Fruit fly (Drosophila melanogaster) whole organism, embryonic: Measurements from ENCODE around the gene Yif1.

ENCODE experiments used
- CG13775 ChIP-seq: fragments of 200-800 bp; sonication (Bioruptor generic); optimal IDR thresholded peaks from 3 replicates; lab custom pipeline; 2017; ENCODE audit warnings: missing biosample characterization, mild to moderate bottlenecking, missing genetic modification characterization
- CG18011 ChIP-seq: fragments of 200-800 bp; sonication (Bioruptor generic); optimal IDR thresholded peaks from 2 replicates; lab custom pipeline; 2017; ENCODE audit warnings: missing biosample characterization, missing genetic modification characterization, mild to moderate bottlenecking, moderate library complexity, missing genotype
- CG8944 ChIP-seq: fragments of 200-800 bp; sonication (Bioruptor generic); optimal IDR thresholded peaks from 3 replicates; lab custom pipeline; 2016; ENCODE audit warnings: missing biosample characterization, missing genetic modification characterization
- Ets65A ChIP-seq: fragments of 200-800 bp; sonication (Bioruptor generic); peaks from one replicate; lab custom pipeline; 2016; ENCODE audit warnings: missing biosample characterization, missing genetic modification characterization
- Hr39 ChIP-seq: fragments of >200 bp; optimal IDR thresholded peaks from 2 replicates; lab custom pipeline; 2017
- NK7.1 ChIP-seq: fragments of 200-800 bp; sonication (Bioruptor generic); optimal IDR thresholded peaks from 3 replicates; lab custom pipeline; 2016; ENCODE audit warnings: missing biosample characterization, missing genetic modification characterization
- eve ChIP-seq, 2 experiments: fragments of >200 bp; optimal IDR thresholded peaks; 2 replicates each; lab custom pipeline; 2017; ENCODE audit warnings: missing biosample characterization in 2 of 2, missing genetic modification characterization in 2 of 2
- ewg ChIP-seq: fragments of 200-800 bp; sonication (Bioruptor generic); optimal IDR thresholded peaks from 3 replicates; lab custom pipeline; 2017; ENCODE audit warnings: mild to moderate bottlenecking, missing biosample characterization, missing genetic modification reagents, missing genetic modification characterization
- exex ChIP-seq: fragments of 200-800 bp; sonication (Bioruptor generic); optimal IDR thresholded peaks from 4 replicates; lab custom pipeline; 2018; ENCODE audit warnings: missing biosample characterization, mild to moderate bottlenecking, missing genetic modification characterization, moderate library complexity
- grn ChIP-seq: fragments of 200-800 bp; sonication (Bioruptor generic); optimal IDR thresholded peaks from 3 replicates; lab custom pipeline; 2017; ENCODE audit warnings: missing biosample characterization, missing genetic modification characterization
- sd ChIP-seq: fragments of 200-800 bp; sonication (Bioruptor generic); optimal IDR thresholded peaks from 3 replicates; lab custom pipeline; 2018; ENCODE audit warnings: missing biosample characterization, mild to moderate bottlenecking, missing genetic modification characterization, moderate library complexity
- so ChIP-seq: fragments of 200-800 bp; sonication (Bioruptor generic); IDR thresholded peaks from 3 replicates; pipeline ENCODE4 v1.3.6; 2022; ENCODE audit warnings: missing biosample characterization, missing genetic modification characterization

The Yif1 gene

dm6 chr3R:26736207-26736606 is 18.5 kb downstream of the Yif1 start, which contains the start of gene CG6403:
Gene CG6403, minus strand, starts transcription at chr3R:26736307.
- TF ChIP-seq Ets65A (GFP tag; lab: Kevin White, UChicago) (peak; percentile 40), exex (tag; lab: Kevin White, UChicago) (peak; percentile 10), CG13775 (GFP tag; lab: Kevin White, UChicago) (no peak), sd (tag; lab: Kevin White, UChicago) (peak; percentile 36)

- TF ChIP-seq exex (tag; lab: Kevin White, UChicago): peak; percentile 22
- TF ChIP-seq eve (GFP tag; optimal IDR thresholded peaks at IDR 0.05; lab: Kevin White, UChicago): no peak
- TF ChIP-seq CG18011 (GFP tag; lab: Kevin White, UChicago): no peak
- no peak for TF ChIP-seq ewg (GFP tag; lab: Kevin White, UChicago)
- no peak for TF ChIP-seq CG8944
- TF ChIP-seq grn (GFP tag; lab: Kevin White, UChicago): peak; percentile 47
- no peak for TF ChIP-seq NK7.1 (GFP tag; lab: Kevin White, UChicago)
- TF ChIP-seq, all 482 proteins: peak for 2
Observed at dm6 chr3R:26737310-26737709, 19.6 kb downstream of the Yif1 start, which contains the start of gene CG14247. Gene CG14247, plus strand, starts transcription at chr3R:26737610.

dm6 chr3R:26761695-26762094 is 44.0 kb downstream of the Yif1 start:
- no peak for TF ChIP-seq so (GFP tag; lab: Robert Waterston, UW)
- peak; percentile 57 for TF ChIP-seq Hr39 (lab: Kevin White, UChicago)
- TF ChIP-seq, all 482 proteins: peak for 1
